Worm (Caenorhabditis elegans) whole organism, mixed stage, embryonic: ENCODE results near the gene fmo-5.

Source experiments
- ces-1 ChIP-seq: fragments of 150-350 bp; optimal IDR thresholded peaks from 2 replicates; lab custom pipeline; 2014; ENCODE audit warnings: missing biosample characterization, missing genetic modification reagents, missing genetic modification characterization
- cnd-1 ChIP-seq: fragments of 200-800 bp; sonication (Bioruptor generic); optimal IDR thresholded peaks from 2 replicates; lab custom pipeline; 2018; ENCODE audit warnings: mild to moderate bottlenecking, missing genetic modification characterization, missing compliant biosample characterization
- elt-1 ChIP-seq: sonication (generic microtip); optimal IDR thresholded peaks from 2 replicates; lab custom pipeline; 2017; ENCODE audit warnings: missing genetic modification characterization, mild to moderate bottlenecking, missing compliant biosample characterization, antibody characterized with exemption, moderate library complexity, borderline replicate concordance; ENCODE audit not compliant: insufficient read depth
- lin-13 ChIP-seq: fragments of 150-350 bp; optimal IDR thresholded peaks from 2 replicates; lab custom pipeline; 2014; ENCODE audit warnings: missing biosample characterization, missing genetic modification characterization
- nhr-237 ChIP-seq: fragments of 150-350 bp; optimal IDR thresholded peaks from 2 replicates; lab custom pipeline; 2014; ENCODE audit warnings: missing biosample characterization, missing genetic modification characterization
- pha-4 ChIP-seq: fragments of 150-350 bp; optimal IDR thresholded peaks from 2 replicates; lab custom pipeline; 2018; ENCODE audit warnings: missing biosample characterization, missing genetic modification reagents, missing genetic modification characterization
- snpc-4 ChIP-seq: fragments of 150-350 bp; optimal IDR thresholded peaks from 2 replicates; lab custom pipeline; 2014; ENCODE audit warnings: missing biosample characterization, missing genetic modification characterization
- ztf-11 ChIP-seq: fragments of 150-350 bp; optimal IDR thresholded peaks from 2 replicates; lab custom pipeline; 2014; ENCODE audit warnings: missing biosample characterization, missing genetic modification characterization

DNA sequence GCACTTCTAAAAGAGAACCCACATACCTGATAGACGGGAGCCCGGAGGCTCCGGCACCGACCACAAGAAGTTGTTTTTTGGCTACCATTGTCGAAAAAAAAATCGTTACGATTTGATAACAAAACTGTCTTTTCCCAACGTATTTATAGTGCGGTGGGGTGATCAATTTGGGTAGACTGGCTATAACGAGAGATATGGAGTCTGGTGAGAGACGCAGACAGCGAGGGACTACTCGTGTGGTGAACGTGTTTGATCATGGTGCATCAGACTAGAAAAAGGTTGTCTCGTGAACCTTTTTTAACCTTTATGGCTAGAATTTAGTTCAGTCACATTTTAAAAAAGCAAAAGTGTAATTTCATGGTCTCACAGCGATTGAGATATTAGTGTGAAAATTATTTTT is at the start of gene fmo-5:
- TF ChIP-seq pha-4 (tag; lab: Kevin White, UChicago) (no peak), lin-13 (tag; lab: Kevin White, UChicago) (no peak), cnd-1 (no peak), ztf-11 (tag; lab: Kevin White, UChicago) (no peak), ces-1 (GFP tag; lab: Kevin White, UChicago) (no peak), snpc-4 (no peak), nhr-237 (tag; lab: Kevin White, UChicago) (no peak), elt-1 (no peak)
